Worm (Caenorhabditis elegans): ENCODE results near the gene mig-21.

- TF ChIP-seq fkh-10 (GFP tag; optimal IDR thresholded peaks at IDR 0.05): no peak
- no peak for TF ChIP-seq fax-1 (tag; optimal IDR thresholded peaks at IDR 0.05)
Observed at ce11 chrIII:5875418-5875702, 2.8 kb downstream of the mig-21 start.
